Worm (Caenorhabditis elegans): ENCODE results near the gene ZK616.61.

DNA sequence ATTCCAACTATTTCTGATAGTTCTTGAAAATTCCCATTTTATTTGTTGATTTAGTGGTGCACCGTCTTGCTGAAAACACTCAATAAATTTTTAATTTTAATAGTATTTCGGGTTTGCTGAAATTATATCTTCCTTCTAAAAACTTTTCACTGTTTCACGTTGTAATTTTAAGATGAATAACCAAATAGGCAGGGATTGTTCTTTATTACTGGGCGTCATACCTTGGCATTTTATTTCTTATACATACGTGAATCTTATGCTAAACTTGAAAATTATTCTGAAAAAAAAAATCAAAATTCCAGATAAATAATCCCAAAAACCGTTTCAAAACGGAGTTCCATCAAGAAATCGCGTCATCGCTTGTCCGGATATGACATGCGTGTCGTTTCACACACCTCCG, 33.3 kb downstream of the ZK616.61 start, which contains the start of gene mgl-3:
- TF ChIP-seq nhr-237 (tag; optimal IDR thresholded peaks at IDR 0.05) (no peak), nhr-76 (tag; optimal IDR thresholded peaks at IDR 0.05) (no peak), lsy-2 (tag; optimal IDR thresholded peaks at IDR 0.05) (no peak), pha-4 (tag; optimal IDR thresholded peaks at IDR 0.05) (no peak), hlh-1 (tag; optimal IDR thresholded peaks at IDR 0.05) (no peak), ces-1 (GFP tag; optimal IDR thresholded peaks at IDR 0.05) (no peak)

Measured in whole organism, mixed stage, embryonic.